Worm (Caenorhabditis elegans) whole organism, L4/young adult: Measurements from ENCODE around the gene gmpr-1.

ENCODE experiments used
- W03F9.2 ChIP-seq: fragments of 150-350 bp; optimal IDR thresholded peaks from 2 replicates; lab custom pipeline; 2014; ENCODE audit warnings: missing biosample characterization, missing genetic modification characterization
- dao-5 ChIP-seq: sonication (generic microtip); optimal IDR thresholded peaks from 2 replicates; lab custom pipeline; 2016; ENCODE audit warnings: missing genotype, missing genetic modification characterization, moderate library complexity, missing compliant biosample characterization
- him-1 ChIP-seq: sonication (generic microtip); optimal IDR thresholded peaks from 2 replicates; lab custom pipeline; 2016; ENCODE audit warnings: missing genotype, missing genetic modification reagents, missing genetic modification characterization, missing compliant biosample characterization

ce11 chrV:4371309-4371933, at the start of gene gmpr-1, which contains the start of gene fipp-1:
- TF ChIP-seq dao-5 (tag; lab: Kevin White, UChicago) (no peak), him-1 (no peak), W03F9.2 (peak; percentile 6)
